Worm (Caenorhabditis elegans) whole organism, young adult: ENCODE results near the gene snfc-5.

Experiments used
- B0019.2 ChIP-seq: fragments of 200-800 bp; sonication (Bioruptor generic); conservative IDR thresholded peaks from 2 replicates; pipeline ENCODE4 v1.3.6; 2022; ENCODE audit warnings: missing genetic modification reagents, missing genetic modification characterization, missing compliant biosample characterization
- B0035.1 ChIP-seq: sonication (generic microtip); optimal IDR thresholded peaks from 2 replicates; lab custom pipeline; 2016; ENCODE audit warnings: missing genetic modification characterization, mild to moderate bottlenecking, missing compliant biosample characterization, missing genotype, missing genetic modification reagents
- F10E7.11 ChIP-seq: sonication (generic microtip); optimal IDR thresholded peaks from 2 replicates; lab custom pipeline; 2017; ENCODE audit warnings: mild to moderate bottlenecking, missing genetic modification characterization, moderate library complexity, missing compliant biosample characterization
- F37B4.10 ChIP-seq: fragments of 200-800 bp; sonication (Bioruptor generic); IDR thresholded peaks from 2 replicates; pipeline ENCODE4 v1.3.6; 2022; ENCODE audit warnings: missing genetic modification characterization, missing compliant biosample characterization
- F55B11.4 ChIP-seq: sonication (generic microtip); optimal IDR thresholded peaks from 2 replicates; lab custom pipeline; 2016; ENCODE audit warnings: missing compliant biosample characterization, missing genetic modification characterization, borderline replicate concordance; ENCODE audit not compliant: insufficient read depth
- F57C9.4 ChIP-seq: sonication (generic microtip); optimal IDR thresholded peaks from 2 replicates; lab custom pipeline; 2017; ENCODE audit warnings: mild to moderate bottlenecking, missing genetic modification characterization, missing compliant biosample characterization
- K11D2.4 ChIP-seq: fragments of 200-800 bp; sonication (Bioruptor generic); IDR thresholded peaks from 2 replicates; pipeline ENCODE4 v1.3.6; 2022; ENCODE audit warnings: missing genetic modification reagents, missing genetic modification characterization, missing compliant biosample characterization
- K12H6.12 ChIP-seq: fragments of 200-800 bp; sonication (Bioruptor generic); optimal IDR thresholded peaks from 2 replicates; lab custom pipeline; 2018; ENCODE audit warnings: mild to moderate bottlenecking, missing genetic modification characterization, missing compliant biosample characterization
- Y53F4B.3 ChIP-seq: fragments of 200-800 bp; sonication (Bioruptor generic); IDR thresholded peaks from 2 replicates; pipeline ENCODE4 v1.3.6; 2022; ENCODE audit warnings: missing genetic modification reagents, missing genetic modification characterization, missing compliant biosample characterization
- Y67H2A.10 ChIP-seq: fragments of 200-800 bp; sonication (Bioruptor generic); conservative IDR thresholded peaks from 2 replicates; pipeline ENCODE4 v1.3.6; 2022; ENCODE audit warnings: missing genetic modification reagents, missing genetic modification characterization, missing compliant biosample characterization
- ama-1 ChIP-seq, 3 experiments: fragments of 150-350 bp in 1 of 3; sonication (generic microtip) in 2 of 3; optimal IDR thresholded peaks; 2 replicates each; lab custom pipeline; 2014 to 2018; ENCODE audit warnings: missing biosample characterization in 2 of 3, missing genetic modification characterization in 2 of 3, missing genetic modification reagents in 2 of 3
- aptf-2 ChIP-seq: fragments of 200-800 bp; sonication (Bioruptor generic); conservative IDR thresholded peaks from 2 replicates; pipeline ENCODE4 v1.3.6; 2022; ENCODE audit warnings: missing genetic modification reagents, missing genetic modification characterization, missing compliant biosample characterization
- aptf-3 ChIP-seq: fragments of 200-800 bp; sonication (Bioruptor generic); IDR thresholded peaks from 2 replicates; pipeline ENCODE4 v1.3.6; 2022; ENCODE audit warnings: missing genetic modification characterization, missing compliant biosample characterization
- athp-1 ChIP-seq: sonication (generic microtip); optimal IDR thresholded peaks from 2 replicates; lab custom pipeline; 2017; ENCODE audit warnings: mild to moderate bottlenecking, missing genetic modification characterization, missing compliant biosample characterization
- bed-1 ChIP-seq: fragments of 200-800 bp; sonication (Bioruptor generic); IDR thresholded peaks from 2 replicates; pipeline ENCODE4 v1.3.6; 2022; ENCODE audit warnings: missing genetic modification reagents, missing genetic modification characterization, missing compliant biosample characterization
- bed-2 ChIP-seq: fragments of 200-800 bp; sonication (Bioruptor generic); IDR thresholded peaks from 2 replicates; pipeline ENCODE4 v1.3.6; 2022; ENCODE audit warnings: missing genetic modification reagents, missing genetic modification characterization, missing compliant biosample characterization
- cebp-1 ChIP-seq, 2 experiments: fragments of 200-800 bp in 1 of 2; sonication (Bioruptor generic) in 1 of 2; sonication (generic microtip) in 1 of 2; IDR thresholded peaks in 1 of 2; optimal IDR thresholded peaks in 1 of 2; 2 replicates each; pipeline versions ENCODE4 v1.3.6 to Lab custom; 2017 to 2022; ENCODE audit warnings: missing compliant biosample characterization in 2 of 2, missing genetic modification characterization in 2 of 2, mild to moderate bottlenecking in 1 of 2, missing genetic modification reagents in 1 of 2, moderate library complexity in 1 of 2
- ceh-27 ChIP-seq: fragments of 200-800 bp; sonication (Bioruptor generic); optimal IDR thresholded peaks from 2 replicates; lab custom pipeline; 2018; ENCODE audit warnings: mild to moderate bottlenecking, missing genetic modification characterization, moderate library complexity, missing compliant biosample characterization
- ceh-79 ChIP-seq: sonication (generic microtip); optimal IDR thresholded peaks from 2 replicates; lab custom pipeline; 2017; ENCODE audit warnings: mild to moderate bottlenecking, missing genetic modification characterization, missing compliant biosample characterization
- chd-7 ChIP-seq: sonication (generic microtip); optimal IDR thresholded peaks from 2 replicates; lab custom pipeline; 2016; ENCODE audit warnings: mild to moderate bottlenecking, missing genetic modification characterization, moderate library complexity, missing compliant biosample characterization
- die-1 ChIP-seq: sonication (generic microtip); optimal IDR thresholded peaks from 2 replicates; lab custom pipeline; 2016; ENCODE audit warnings: missing genotype, mild to moderate bottlenecking, missing genetic modification characterization, missing compliant biosample characterization
- dpff-1 ChIP-seq: sonication (generic microtip); optimal IDR thresholded peaks from 2 replicates; lab custom pipeline; 2017; ENCODE audit warnings: mild to moderate bottlenecking, missing genetic modification characterization, missing compliant biosample characterization
- egrh-3 ChIP-seq: fragments of 200-800 bp; sonication (Bioruptor generic); IDR thresholded peaks from 2 replicates; pipeline ENCODE4 v1.3.6; 2022; ENCODE audit warnings: missing genetic modification reagents, missing genetic modification characterization, missing compliant biosample characterization
- fkh-3 ChIP-seq: sonication (generic microtip); optimal IDR thresholded peaks from 2 replicates; lab custom pipeline; 2016; ENCODE audit warnings: mild to moderate bottlenecking, missing genetic modification characterization, missing compliant biosample characterization
- hlh-26 ChIP-seq: fragments of 200-800 bp; sonication (Bioruptor generic); conservative IDR thresholded peaks from 2 replicates; pipeline ENCODE4 v1.3.6; 2022; ENCODE audit warnings: missing genetic modification reagents, missing genetic modification characterization, missing compliant biosample characterization
- lin-26 ChIP-seq: fragments of 200-800 bp; sonication (Bioruptor generic); IDR thresholded peaks from 2 replicates; pipeline ENCODE4 v1.3.6; 2022; ENCODE audit warnings: missing genetic modification reagents, missing genetic modification characterization, missing compliant biosample characterization
- lsy-27 ChIP-seq: sonication (generic microtip); optimal IDR thresholded peaks from 2 replicates; lab custom pipeline; 2017; ENCODE audit warnings: missing genetic modification characterization, mild to moderate bottlenecking, missing compliant biosample characterization, antibody characterized with exemption, missing genotype, borderline replicate concordance; ENCODE audit not compliant: insufficient read depth
- madf-8 ChIP-seq: fragments of 200-800 bp; sonication (Bioruptor generic); conservative IDR thresholded peaks from 2 replicates; pipeline ENCODE4 v1.3.6; 2022; ENCODE audit warnings: missing genetic modification reagents, missing genetic modification characterization, missing compliant biosample characterization
- mcd-1 ChIP-seq: fragments of 200-800 bp; sonication (Bioruptor generic); IDR thresholded peaks from 2 replicates; pipeline ENCODE4 v1.3.6; 2022; ENCODE audit warnings: missing genetic modification reagents, missing genetic modification characterization, missing compliant biosample characterization
- mxl-1 ChIP-seq: sonication (generic microtip); optimal IDR thresholded peaks from 2 replicates; lab custom pipeline; 2016; ENCODE audit warnings: missing genetic modification characterization, missing compliant biosample characterization
- nhr-179 ChIP-seq: sonication (generic microtip); optimal IDR thresholded peaks from 2 replicates; lab custom pipeline; 2016; ENCODE audit warnings: mild to moderate bottlenecking, missing genetic modification characterization, missing compliant biosample characterization
- pbrm-1 ChIP-seq: fragments of 200-800 bp; sonication (Bioruptor generic); IDR thresholded peaks from 2 replicates; pipeline ENCODE4 v1.3.6; 2022; ENCODE audit warnings: missing genetic modification reagents, missing genetic modification characterization, missing compliant biosample characterization
- pha-4 ChIP-seq: fragments of 150-350 bp; sonication (generic microtip); optimal IDR thresholded peaks from 2 replicates; lab custom pipeline; 2014; ENCODE audit warnings: missing biosample characterization, missing genetic modification reagents, missing genetic modification characterization
- rec-8 ChIP-seq, 2 experiments: sonication (generic microtip); optimal IDR thresholded peaks; 2 replicates each; lab custom pipeline; 2016; ENCODE audit warnings: mild to moderate bottlenecking in 2 of 2, missing genetic modification characterization in 2 of 2, missing genetic modification reagents in 2 of 2, missing genotype in 2 of 2, missing biosample characterization in 1 of 2, missing compliant biosample characterization in 1 of 2, moderate library complexity in 1 of 2
- snpc-1.1 ChIP-seq: sonication (generic microtip); optimal IDR thresholded peaks from 2 replicates; lab custom pipeline; 2017; ENCODE audit warnings: missing genetic modification characterization, mild to moderate bottlenecking, missing compliant biosample characterization, antibody characterized with exemption, moderate library complexity, missing genotype, missing genetic modification reagents; ENCODE audit not compliant: insufficient read depth
- tbx-9 ChIP-seq: sonication (generic microtip); optimal IDR thresholded peaks from 2 replicates; lab custom pipeline; 2016; ENCODE audit warnings: borderline replicate concordance, missing genetic modification characterization, inconsistent platforms, missing compliant biosample characterization
- unc-130 ChIP-seq: sonication (generic microtip); optimal IDR thresholded peaks from 2 replicates; lab custom pipeline; 2016; ENCODE audit warnings: missing genetic modification reagents, missing genetic modification characterization, missing compliant biosample characterization
- ztf-18 ChIP-seq: sonication (generic microtip); optimal IDR thresholded peaks from 2 replicates; lab custom pipeline; 2016; ENCODE audit warnings: missing genotype, mild to moderate bottlenecking, missing genetic modification characterization, missing compliant biosample characterization
- ztf-22 ChIP-seq: fragments of 200-800 bp; sonication (Bioruptor generic); optimal IDR thresholded peaks from 2 replicates; lab custom pipeline; 2018; ENCODE audit warnings: mild to moderate bottlenecking, missing genetic modification characterization, moderate library complexity, missing compliant biosample characterization
- ztf-26 ChIP-seq: sonication (generic microtip); optimal IDR thresholded peaks from 2 replicates; lab custom pipeline; 2017; ENCODE audit warnings: missing genetic modification characterization, missing compliant biosample characterization

Gene snfc-5

DNA sequence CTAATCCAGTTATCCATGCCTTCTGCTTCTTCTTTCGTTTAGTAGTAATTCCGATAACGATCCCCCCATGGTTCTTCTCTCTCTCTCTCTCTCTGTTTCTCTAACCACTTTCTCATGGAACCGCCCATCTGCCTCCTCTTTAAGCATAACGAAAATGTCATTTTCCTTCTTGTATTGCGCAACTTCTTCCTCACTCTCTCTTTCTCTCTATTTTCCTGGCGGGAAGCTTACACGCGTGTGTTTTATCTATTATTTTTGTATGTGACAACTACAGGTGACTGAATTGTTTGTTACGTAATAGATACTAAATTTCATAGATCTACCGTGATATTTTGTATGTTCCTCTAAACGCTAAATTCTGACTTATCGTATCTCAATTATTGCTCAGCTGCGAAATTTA is 14.2 kb upstream of the snfc-5 start:
- TF ChIP-seq F55B11.4 (tag; lab: Kevin White, UChicago) (no peak), ama-1 (optimal IDR thresholded peaks at IDR 0.05; lab: Kevin White, UChicago) (no peak), ama-1 (GFP tag; optimal IDR thresholded peaks at IDR 0.05; lab: Kevin White, UChicago) (no peak), dpff-1 (no peak), F10E7.11 (no peak), ceh-27 (no peak), die-1 (tag; lab: Kevin White, UChicago) (no peak), cebp-1 (GFP tag; IDR thresholded peaks at IDR 0.05; lab: Robert Waterston, UW) (no peak), cebp-1 (tag; optimal IDR thresholded peaks at IDR 0.05; lab: Kevin White, UChicago) (no peak), athp-1 (tag; lab: Kevin White, UChicago) (no peak), ztf-22 (no peak)

DNA sequence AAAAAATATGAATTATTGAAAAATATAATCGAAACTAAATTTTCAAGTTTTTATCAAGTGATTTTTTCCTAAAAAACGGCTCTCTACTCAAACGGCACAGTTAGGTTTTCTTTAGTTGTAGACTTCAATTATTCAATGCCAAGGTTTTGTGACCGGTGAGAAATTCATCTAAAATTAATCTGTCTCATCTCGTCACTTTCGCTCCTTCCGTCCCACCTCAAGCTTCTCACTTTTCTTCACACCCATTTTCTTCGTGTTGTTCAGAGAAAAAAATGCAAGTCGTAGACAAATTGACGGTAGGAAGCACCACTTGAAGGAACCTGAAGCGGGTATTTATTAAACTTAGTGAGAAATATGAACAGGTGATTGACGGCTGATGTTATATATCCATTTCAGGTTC is 13.3 kb upstream of the snfc-5 start:
- TF ChIP-seq F55B11.4 (tag; lab: Kevin White, UChicago) (no peak), F37B4.10 (GFP tag; lab: Robert Waterston, UW) (no peak), bed-1 (no peak), Y53F4B.3 (GFP tag; lab: Robert Waterston, UW) (no peak), fkh-3 (tag; lab: Kevin White, UChicago) (no peak), pbrm-1 (no peak), chd-7 (no peak), aptf-2 (GFP tag; lab: Robert Waterston, UW) (no peak), ztf-26 (tag; lab: Kevin White, UChicago) (no peak), K11D2.4 (GFP tag; lab: Robert Waterston, UW) (no peak), ztf-18 (no peak), die-1 (tag; lab: Kevin White, UChicago) (no peak), ceh-79 (tag; lab: Kevin White, UChicago) (no peak), unc-130 (GFP tag; lab: Kevin White, UChicago) (no peak), K12H6.12 (tag; lab: Kevin White, UChicago) (no peak)

DNA sequence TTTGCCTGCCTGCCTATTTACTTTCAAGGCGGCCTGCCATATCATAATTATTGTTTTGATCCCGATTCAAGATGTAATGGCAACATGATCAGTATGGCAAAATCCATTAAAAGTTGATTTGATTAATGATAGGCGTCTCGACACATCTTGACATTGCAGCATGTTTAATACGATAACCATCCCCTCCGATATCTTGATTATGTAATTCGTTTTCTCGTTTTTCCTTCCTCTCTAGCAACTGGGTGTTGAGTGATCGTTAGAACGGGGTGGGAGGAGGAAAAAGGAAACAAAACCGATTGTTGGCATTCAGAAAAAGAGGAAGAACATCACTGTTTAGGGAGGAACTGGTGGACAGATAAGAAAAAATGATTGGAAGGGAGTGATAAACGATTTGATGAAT is 12.6 kb upstream of the snfc-5 start:
- TF ChIP-seq hlh-26 (GFP tag; lab: Robert Waterston, UW) (no peak), B0035.1 (no peak), lin-26 (GFP tag; lab: Robert Waterston, UW) (no peak), egrh-3 (GFP tag; lab: Robert Waterston, UW) (no peak), rec-8 (tag; optimal IDR thresholded peaks at IDR 0.05; lab: Kevin White, UChicago) (no peak), aptf-3 (GFP tag; lab: Robert Waterston, UW) (no peak), mxl-1 (tag; lab: Kevin White, UChicago) (no peak), Y67H2A.10 (no peak), tbx-9 (tag; lab: Kevin White, UChicago) (no peak), K11D2.4 (GFP tag; lab: Robert Waterston, UW) (no peak), bed-2 (no peak), madf-8 (GFP tag; lab: Robert Waterston, UW) (no peak), mcd-1 (GFP tag; lab: Robert Waterston, UW) (no peak), snpc-1.1 (tag; lab: Kevin White, UChicago) (no peak), nhr-179 (no peak), lsy-27 (tag; lab: Kevin White, UChicago) (no peak), pha-4 (tag; lab: Kevin White, UChicago) (no peak), B0019.2 (GFP tag; lab: Robert Waterston, UW) (no peak), F57C9.4 (tag; lab: Kevin White, UChicago) (no peak), die-1 (tag; lab: Kevin White, UChicago) (no peak)
